Worm (Caenorhabditis elegans) whole organism, L1 larva: Measurements from ENCODE around the gene nspg-10.

Experiments used
- ceh-63 ChIP-seq: fragments of 200-800 bp; sonication (Bioruptor generic); optimal IDR thresholded peaks from 2 replicates; lab custom pipeline; 2018; ENCODE audit warnings: mild to moderate bottlenecking, missing genetic modification characterization, missing compliant biosample characterization
- ceh-8 ChIP-seq: fragments of 200-800 bp; sonication (Bioruptor generic); optimal IDR thresholded peaks from 2 replicates; lab custom pipeline; 2018; ENCODE audit warnings: mild to moderate bottlenecking, missing genetic modification characterization, moderate library complexity, missing compliant biosample characterization
- ceh-88 ChIP-seq: fragments of 200-800 bp; sonication (Bioruptor generic); IDR thresholded peaks from 2 replicates; pipeline ENCODE4 v1.3.6; 2022; ENCODE audit warnings: missing genetic modification characterization, missing compliant biosample characterization
- efl-1 ChIP-seq, 4 experiments: fragments of 150-350 bp; optimal IDR thresholded peaks in 3 of 4; peaks in 1 of 4; 1 replicate in 1 of 4; 2 replicates in 3 of 4; lab custom pipeline; 2014; ENCODE audit warnings: missing biosample characterization in 2 of 4, missing genetic modification characterization in 2 of 4, missing genetic modification reagents in 2 of 4
- elt-2 ChIP-seq: sonication (generic microtip); optimal IDR thresholded peaks from 2 replicates; lab custom pipeline; 2016; ENCODE audit warnings: missing genetic modification characterization, mild to moderate bottlenecking, inconsistent platforms, missing compliant biosample characterization, missing genetic modification reagents
- irx-1 ChIP-seq: sonication (generic microtip); optimal IDR thresholded peaks from 2 replicates; lab custom pipeline; 2016; ENCODE audit warnings: missing genetic modification characterization, missing compliant biosample characterization
- nhr-77 ChIP-seq: fragments of 150-350 bp; optimal IDR thresholded peaks from 2 replicates; lab custom pipeline; 2014; ENCODE audit warnings: missing biosample characterization, missing genetic modification characterization
- swsn-7 ChIP-seq: sonication (generic microtip); optimal IDR thresholded peaks from 2 replicates; lab custom pipeline; 2016; ENCODE audit warnings: missing genetic modification characterization, missing compliant biosample characterization
- ztf-4 ChIP-seq: fragments of 150-350 bp; optimal IDR thresholded peaks from 2 replicates; lab custom pipeline; 2014; ENCODE audit warnings: missing biosample characterization, missing genetic modification characterization

Gene nspg-10

DNA sequence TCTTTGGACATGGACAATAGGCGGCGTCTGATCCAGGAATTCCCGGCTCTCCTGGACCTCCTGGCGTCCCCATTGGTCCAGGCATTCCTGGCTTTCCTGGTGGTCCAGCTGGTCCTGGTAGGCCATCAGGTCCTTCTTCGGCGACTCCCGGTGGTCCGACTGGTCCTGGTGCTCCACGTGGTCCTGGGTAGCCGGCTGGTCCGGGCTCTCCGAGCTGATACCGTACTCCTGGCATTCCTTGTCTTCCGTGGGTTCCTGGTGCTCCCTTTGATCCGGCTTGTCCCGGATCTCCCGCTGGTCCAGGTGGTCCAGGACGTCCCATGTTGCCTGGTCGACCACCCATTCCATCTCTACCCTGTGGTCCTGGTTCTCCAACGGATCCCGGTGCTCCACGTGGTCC, 50.4 kb downstream of the nspg-10 start:
- no peak for TF ChIP-seq elt-2 (tag; lab: Kevin White, UChicago)
- no peak for TF ChIP-seq irx-1 (tag; lab: Kevin White, UChicago)
- TF ChIP-seq ceh-63 = no peak
- TF ChIP-seq ceh-88 = no peak
- TF ChIP-seq nhr-77 (tag; lab: Kevin White, UChicago) = no peak
- TF ChIP-seq swsn-7 (tag; lab: Kevin White, UChicago) = no peak
- no peak for TF ChIP-seq ztf-4 (tag; lab: Kevin White, UChicago)
- peak; percentile 19 for TF ChIP-seq ceh-8 (GFP tag; lab: Kevin White, UChicago)

ce11 chrIV:4656380-4656779, 50.8 kb downstream of the nspg-10 start:
- TF ChIP-seq ztf-4 (tag; lab: Kevin White, UChicago) (no peak), efl-1 (optimal IDR thresholded peaks at IDR 0.05; lab: Kevin White, UChicago) (no peak), efl-1 (GFP tag; optimal IDR thresholded peaks at IDR 0.05 in 1 of 2; lab: Kevin White, UChicago) (peak in 1 of 2 experiments; percentile 67)
